Fruit fly (Drosophila melanogaster) whole organism, embryonic: ENCODE data around the gene Atx-1.

Experiments used
- Abd-B ChIP-seq: fragments of 200-800 bp; sonication (Bioruptor generic); optimal IDR thresholded peaks from 2 replicates; lab custom pipeline; 2018; ENCODE audit warnings: missing biosample characterization, mild to moderate bottlenecking, missing genetic modification characterization, moderate library complexity
- B-H1 ChIP-seq: fragments of 200-800 bp; sonication (Bioruptor generic); IDR thresholded peaks from 3 replicates; pipeline ENCODE4 v1.3.6; 2022; ENCODE audit warnings: missing biosample characterization, missing genetic modification characterization
- CG1024 ChIP-seq: fragments of 200-800 bp; sonication (Bioruptor generic); IDR thresholded peaks from 2 replicates; pipeline ENCODE4 v1.3.6; 2022; ENCODE audit warnings: missing biosample characterization, missing genetic modification characterization
- CG10462 ChIP-seq: fragments of 200-800 bp; sonication (Bioruptor generic); optimal IDR thresholded peaks from 2 replicates; lab custom pipeline; 2016; ENCODE audit warnings: missing biosample characterization, missing genetic modification characterization
- CG11560 ChIP-seq: fragments of 200-800 bp; sonication (Bioruptor generic); IDR thresholded peaks from 3 replicates; pipeline ENCODE4 v1.3.6; 2022; ENCODE audit warnings: missing biosample characterization, missing genetic modification characterization
- CG12155 ChIP-seq: fragments of 200-800 bp; sonication (Bioruptor generic); optimal IDR thresholded peaks from 3 replicates; lab custom pipeline; 2016; ENCODE audit warnings: missing biosample characterization, missing genetic modification characterization
- CG12769 ChIP-seq: fragments of 200-800 bp; sonication (Bioruptor generic); optimal IDR thresholded peaks from 2 replicates; lab custom pipeline; 2019; ENCODE audit warnings: missing biosample characterization, mild to moderate bottlenecking, missing genetic modification characterization, moderate library complexity
- CG14710 ChIP-seq: fragments of 200-800 bp; sonication (Bioruptor generic); optimal IDR thresholded peaks from 3 replicates; lab custom pipeline; 2019; ENCODE audit warnings: missing biosample characterization, mild to moderate bottlenecking, missing genetic modification characterization, moderate library complexity
- CG15514 ChIP-seq: fragments of 200-800 bp; sonication (Bioruptor generic); optimal IDR thresholded peaks from 3 replicates; lab custom pipeline; 2017; ENCODE audit warnings: missing biosample characterization, missing genetic modification characterization, mild to moderate bottlenecking, moderate library complexity, missing genetic modification reagents
- CG16815 ChIP-seq: fragments of 200-800 bp; sonication (Bioruptor generic); optimal IDR thresholded peaks from 3 replicates; lab custom pipeline; 2017; ENCODE audit warnings: missing biosample characterization, mild to moderate bottlenecking, missing genetic modification characterization
- CG17328 ChIP-seq: fragments of 200-800 bp; sonication (Bioruptor generic); IDR thresholded peaks from 2 replicates; pipeline ENCODE4 v1.3.6; 2022; ENCODE audit warnings: missing biosample characterization, missing genetic modification characterization
- CG34376 ChIP-seq: fragments of 200-800 bp; sonication (Bioruptor generic); optimal IDR thresholded peaks from 2 replicates; lab custom pipeline; 2018; ENCODE audit warnings: missing biosample characterization, mild to moderate bottlenecking, missing genetic modification characterization
- CG4707 ChIP-seq: fragments of 200-800 bp; sonication (Bioruptor generic); optimal IDR thresholded peaks from 2 replicates; lab custom pipeline; 2018; ENCODE audit warnings: missing biosample characterization, mild to moderate bottlenecking, missing genetic modification characterization, moderate library complexity
- CG6175 ChIP-seq: fragments of 200-800 bp; sonication (Bioruptor generic); IDR thresholded peaks from 3 replicates; pipeline ENCODE4 v1.3.6; 2022; ENCODE audit warnings: missing biosample characterization, missing genetic modification characterization
- CG6689 ChIP-seq: fragments of 200-800 bp; sonication (Bioruptor generic); IDR thresholded peaks from 2 replicates; pipeline ENCODE4 v1.3.6; 2022; ENCODE audit warnings: missing biosample characterization, missing genetic modification characterization
- CG6813 ChIP-seq: fragments of 200-800 bp; sonication (Bioruptor generic); optimal IDR thresholded peaks from 2 replicates; lab custom pipeline; 2017; ENCODE audit warnings: missing biosample characterization, missing genetic modification characterization, mild to moderate bottlenecking, moderate library complexity, missing genetic modification reagents
- CG8944 ChIP-seq: fragments of 200-800 bp; sonication (Bioruptor generic); optimal IDR thresholded peaks from 3 replicates; lab custom pipeline; 2016; ENCODE audit warnings: missing biosample characterization, missing genetic modification characterization
- CG9876 ChIP-seq: fragments of 200-800 bp; sonication (Bioruptor generic); optimal IDR thresholded peaks from 2 replicates; lab custom pipeline; 2016; ENCODE audit warnings: missing biosample characterization, missing genetic modification characterization
- CkIIα-i1 ChIP-seq: fragments of 200-800 bp; sonication (Bioruptor generic); IDR thresholded peaks from 2 replicates; pipeline ENCODE4 v1.3.6; 2022; ENCODE audit warnings: missing biosample characterization, missing genetic modification characterization
- Dad ChIP-seq: fragments of 200-800 bp; sonication (Bioruptor generic); optimal IDR thresholded peaks from 3 replicates; lab custom pipeline; 2016; ENCODE audit warnings: missing biosample characterization, missing genetic modification characterization
- Dfd ChIP-seq, 2 experiments: fragments of >200 bp; optimal IDR thresholded peaks; 2 replicates each; lab custom pipeline; 2017; ENCODE audit warnings: missing biosample characterization in 2 of 2, missing genetic modification characterization in 2 of 2
- Drgx ChIP-seq: fragments of 200-800 bp; sonication (Bioruptor generic); IDR thresholded peaks from 2 replicates; pipeline ENCODE4 v1.3.6; 2022; ENCODE audit warnings: missing biosample characterization, missing genetic modification characterization
- Fer2 ChIP-seq: fragments of 200-800 bp; sonication (Bioruptor generic); optimal IDR thresholded peaks from 2 replicates; lab custom pipeline; 2018; ENCODE audit warnings: missing biosample characterization, mild to moderate bottlenecking, missing genetic modification characterization, moderate library complexity
- Gsc ChIP-seq: fragments of 200-800 bp; sonication (Bioruptor generic); IDR thresholded peaks from 2 replicates; pipeline ENCODE4 v1.3.6; 2022; ENCODE audit warnings: missing biosample characterization, missing genetic modification characterization
- HLH3B ChIP-seq: fragments of 200-800 bp; sonication (Bioruptor generic); IDR thresholded peaks from 2 replicates; pipeline ENCODE4 v1.3.6; 2022; ENCODE audit warnings: missing biosample characterization, missing genetic modification characterization
- Hr39 ChIP-seq: fragments of >200 bp; optimal IDR thresholded peaks from 2 replicates; lab custom pipeline; 2017
- Hsf ChIP-seq: fragments of 200-800 bp; sonication (Bioruptor generic); optimal IDR thresholded peaks from 3 replicates; lab custom pipeline; 2016; ENCODE audit warnings: missing biosample characterization, missing genetic modification characterization
- Mad ChIP-seq: fragments of 200-800 bp; sonication (Bioruptor generic); optimal IDR thresholded peaks from 2 replicates; lab custom pipeline; 2016; ENCODE audit warnings: missing biosample characterization, missing genetic modification characterization
- Nf-YA ChIP-seq: fragments of 200-800 bp; sonication (Bioruptor generic); IDR thresholded peaks from 2 replicates; pipeline ENCODE4 v1.3.6; 2022; ENCODE audit warnings: missing biosample characterization, missing genetic modification characterization
- Oaz ChIP-seq: fragments of 200-800 bp; sonication (Bioruptor generic); IDR thresholded peaks from 2 replicates; pipeline ENCODE4 v1.3.6; 2022; ENCODE audit warnings: missing biosample characterization, missing genetic modification characterization
- Optix ChIP-seq: fragments of 200-800 bp; sonication (Bioruptor generic); IDR thresholded peaks from 3 replicates; pipeline ENCODE4 v1.3.6; 2022; ENCODE audit warnings: missing biosample characterization, missing genetic modification characterization
- Sox100B ChIP-seq: fragments of 200-800 bp; sonication (Bioruptor generic); optimal IDR thresholded peaks from 3 replicates; lab custom pipeline; 2018; ENCODE audit warnings: missing biosample characterization, mild to moderate bottlenecking, missing genetic modification characterization
- Trl ChIP-seq, 3 experiments: fragments of >200 bp in 2 of 3; fragments of 200-800 bp in 1 of 3; sonication (Bioruptor generic) in 1 of 3; optimal IDR thresholded peaks; 2 replicates in 1 of 3; 3 replicates in 2 of 3; lab custom pipeline; 2016 to 2017; ENCODE audit warnings: missing biosample characterization in 1 of 3, missing genetic modification characterization in 1 of 3
- ara ChIP-seq: fragments of 200-800 bp; sonication (Bioruptor generic); IDR thresholded peaks from 2 replicates; pipeline ENCODE4 v1.3.6; 2022; ENCODE audit warnings: missing biosample characterization, missing genetic modification characterization
- croc ChIP-seq: fragments of 200-800 bp; sonication (Bioruptor generic); conservative IDR thresholded peaks from 3 replicates; pipeline ENCODE4 v1.3.6; 2022; ENCODE audit warnings: missing biosample characterization, missing genetic modification characterization
- cwo ChIP-seq: fragments of 200-800 bp; sonication (Bioruptor generic); optimal IDR thresholded peaks from 3 replicates; lab custom pipeline; 2017; ENCODE audit warnings: missing biosample characterization, missing genetic modification characterization, mild to moderate bottlenecking, moderate library complexity, missing genetic modification reagents
- dmrt99B ChIP-seq: fragments of 200-800 bp; sonication (Bioruptor generic); optimal IDR thresholded peaks from 2 replicates; lab custom pipeline; 2018; ENCODE audit warnings: missing biosample characterization, mild to moderate bottlenecking, missing genetic modification characterization, moderate library complexity
- dysf ChIP-seq: fragments of 200-800 bp; sonication (Bioruptor generic); IDR thresholded peaks from 3 replicates; pipeline ENCODE4 v1.3.6; 2022; ENCODE audit warnings: missing biosample characterization, missing genetic modification characterization
- en ChIP-seq: fragments of 200-800 bp; sonication (Bioruptor generic); optimal IDR thresholded peaks from 2 replicates; lab custom pipeline; 2016; ENCODE audit warnings: missing biosample characterization, missing genetic modification characterization
- gem ChIP-seq: fragments of 200-800 bp; sonication (Bioruptor generic); optimal IDR thresholded peaks from 2 replicates; lab custom pipeline; 2019; ENCODE audit warnings: missing biosample characterization, mild to moderate bottlenecking, missing genetic modification characterization, moderate library complexity
- nmo ChIP-seq: fragments of 200-800 bp; sonication (Bioruptor generic); optimal IDR thresholded peaks from 2 replicates; lab custom pipeline; 2018; ENCODE audit warnings: missing biosample characterization, mild to moderate bottlenecking, missing genetic modification characterization, moderate library complexity
- odd ChIP-seq: fragments of 200-800 bp; sonication (Bioruptor generic); optimal IDR thresholded peaks from 2 replicates; lab custom pipeline; 2017; ENCODE audit warnings: missing biosample characterization, mild to moderate bottlenecking, missing genetic modification characterization
- otp ChIP-seq: fragments of 200-800 bp; sonication (Bioruptor generic); IDR thresholded peaks from 3 replicates; pipeline ENCODE4, ENCODE4 v1.3.6; 2022; ENCODE audit warnings: missing biosample characterization, missing genetic modification characterization
- pfk ChIP-seq: fragments of 200-800 bp; sonication (Bioruptor generic); optimal IDR thresholded peaks from 2 replicates; lab custom pipeline; 2018; ENCODE audit warnings: missing biosample characterization, mild to moderate bottlenecking, missing genetic modification characterization, moderate library complexity
- pho ChIP-seq: fragments of 200-800 bp; sonication (Bioruptor generic); optimal IDR thresholded peaks from 2 replicates; lab custom pipeline; 2016; ENCODE audit warnings: missing biosample characterization, missing genetic modification characterization
- phol ChIP-seq: fragments of 200-800 bp; sonication (Bioruptor generic); optimal IDR thresholded peaks from 3 replicates; lab custom pipeline; 2018; ENCODE audit warnings: missing biosample characterization, mild to moderate bottlenecking, missing genetic modification characterization, moderate library complexity
- row ChIP-seq: fragments of 200-800 bp; sonication (Bioruptor generic); IDR thresholded peaks from 3 replicates; pipeline ENCODE4 v1.3.6; 2022; ENCODE audit warnings: missing biosample characterization, missing genetic modification characterization
- sim ChIP-seq: fragments of 200-800 bp; sonication (Bioruptor generic); IDR thresholded peaks from 2 replicates; pipeline ENCODE4 v1.3.6; 2022; ENCODE audit warnings: missing biosample characterization, missing genetic modification characterization
- sr ChIP-seq: fragments of 200-800 bp; sonication (Bioruptor generic); IDR thresholded peaks from 3 replicates; pipeline ENCODE4 v1.3.6; 2022; ENCODE audit warnings: missing biosample characterization, missing genetic modification characterization
- zen2 ChIP-seq: fragments of 200-800 bp; sonication (Bioruptor generic); IDR thresholded peaks from 3 replicates; pipeline ENCODE4 v1.3.6; 2022; ENCODE audit warnings: missing biosample characterization, missing genetic modification characterization; ENCODE audit not compliant: partially characterized antibody
- zf30C ChIP-seq: fragments of 200-800 bp; sonication (Bioruptor generic); optimal IDR thresholded peaks from 3 replicates; lab custom pipeline; 2018; ENCODE audit warnings: missing biosample characterization, mild to moderate bottlenecking, missing genetic modification characterization

Gene Atx-1

DNA sequence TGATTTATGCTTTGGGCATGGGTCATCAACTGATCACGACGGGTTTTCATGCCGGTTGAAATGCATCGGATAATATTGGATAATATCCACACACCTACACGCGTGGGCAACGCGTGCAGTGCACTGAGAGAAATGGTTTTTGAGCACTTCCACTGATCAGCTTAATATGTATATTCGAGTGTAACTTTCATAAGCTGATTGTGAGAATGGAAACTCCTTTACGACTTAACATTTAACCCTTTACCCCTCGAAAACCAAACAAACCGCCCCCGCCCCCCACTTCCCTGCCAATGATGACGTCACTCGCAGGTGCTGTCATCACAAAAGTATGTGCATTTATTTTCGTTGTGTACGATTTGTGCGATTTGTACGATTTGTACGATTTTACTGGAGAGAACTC, 28.2 kb upstream of the Atx-1 start (continued):
- TF ChIP-seq Fer2 (tag; lab: Kevin White, UChicago), result no peak
- TF ChIP-seq CG8944 (GFP tag; lab: Kevin White, UChicago), result no peak
- TF ChIP-seq Mad (GFP tag; lab: Kevin White, UChicago), result no peak
- TF ChIP-seq phol (tag; lab: Kevin White, UChicago), result peak; percentile 30
- TF ChIP-seq ara, result no peak
- no peak for TF ChIP-seq CG6813 (GFP tag; lab: Kevin White, UChicago)
- TF ChIP-seq odd (GFP tag; lab: Kevin White, UChicago), result no peak
- TF ChIP-seq zen2 (GFP tag; lab: Robert Waterston, UW), result no peak
- no peak for TF ChIP-seq Sox100B (GFP tag; lab: Kevin White, UChicago)
- TF ChIP-seq CG16815 (GFP tag; lab: Kevin White, UChicago), result no peak
- 0 out of 2 replicates have a peak, but pooled peaks have one; percentile 21 for TF ChIP-seq Drgx
- TF ChIP-seq cwo, result no peak
- TF ChIP-seq CG34376 (GFP tag; lab: Kevin White, UChicago), result no peak
- peak; percentile 28 for TF ChIP-seq CG6689
- no peak for TF ChIP-seq Trl (optimal IDR thresholded peaks at IDR 0.05; lab: Kevin White, UChicago)
- TF ChIP-seq Trl (GFP tag; optimal IDR thresholded peaks at IDR 0.05; lab: Kevin White, UChicago), result no peak
- no peak for TF ChIP-seq Gsc (GFP tag; lab: Robert Waterston, UW)
- TF ChIP-seq en (GFP tag; lab: Kevin White, UChicago), result no peak
- TF ChIP-seq HLH3B, result 0 out of 2 replicates have a peak, but pooled peaks have one; percentile 19
- TF ChIP-seq sim (GFP tag; lab: Robert Waterston, UW), result no peak
- TF ChIP-seq otp (GFP tag; lab: Robert Waterston, UW), result 0 out of 3 replicates have a peak, but pooled peaks have one; percentile 29
- no peak for TF ChIP-seq Oaz (GFP tag; lab: Robert Waterston, UW)
- TF ChIP-seq Abd-B (GFP tag; lab: Kevin White, UChicago), result peak; percentile 20
- peak; percentile 79 for TF ChIP-seq sr (GFP tag; lab: Robert Waterston, UW)
- 0 out of 2 replicates have a peak, but pooled peaks have one; percentile 31 for TF ChIP-seq CG17328 (GFP tag; lab: Robert Waterston, UW)
- no peak for TF ChIP-seq Nf-YA (GFP tag; lab: Robert Waterston, UW)
- TF ChIP-seq CG15514 (GFP tag; lab: Kevin White, UChicago), result no peak
- TF ChIP-seq pho (GFP tag; lab: Kevin White, UChicago), result no peak
- TF ChIP-seq Optix (GFP tag; lab: Robert Waterston, UW), result 0 out of 3 replicates have a peak, but pooled peaks have one; percentile 36
- TF ChIP-seq Hr39 (lab: Kevin White, UChicago), result no peak
- TF ChIP-seq Dad (GFP tag; lab: Kevin White, UChicago), result no peak
- no peak for TF ChIP-seq Hsf (GFP tag; lab: Kevin White, UChicago)
- no peak for TF ChIP-seq CG11560
- no peak for TF ChIP-seq CG4707 (GFP tag; lab: Kevin White, UChicago)
- no peak for TF ChIP-seq CG9876 (GFP tag; lab: Kevin White, UChicago)
- no peak for TF ChIP-seq zf30C (GFP tag; lab: Kevin White, UChicago)
- peak; percentile 15 for TF ChIP-seq gem (tag; lab: Kevin White, UChicago)
- no peak for TF ChIP-seq CG1024
- TF ChIP-seq Dfd (GFP tag; optimal IDR thresholded peaks at IDR 0.05; lab: Kevin White, UChicago), result no peak
- TF ChIP-seq B-H1, result peak; percentile 13; the same call in 1 of the 3 replicates
- no peak for TF ChIP-seq CG12155 (GFP tag; lab: Kevin White, UChicago)
- no peak for TF ChIP-seq CG14710
- peak; percentile 35; the same call in 1 of the 3 replicates for TF ChIP-seq row (GFP tag; lab: Robert Waterston, UW)
- 0 out of 3 replicates have a peak, but pooled peaks have one; percentile 18 for TF ChIP-seq dysf
- no peak for TF ChIP-seq CG12769 (tag; lab: Kevin White, UChicago)
- TF ChIP-seq CkIIα-i1 (GFP tag; lab: Robert Waterston, UW), result no peak
- TF ChIP-seq croc, result no peak
- no peak for TF ChIP-seq pfk (GFP tag; lab: Kevin White, UChicago)
- TF ChIP-seq dmrt99B (tag; lab: Kevin White, UChicago), result peak; percentile 49
- TF ChIP-seq CG10462 (GFP tag; lab: Kevin White, UChicago), result no peak
- TF ChIP-seq nmo (GFP tag; lab: Kevin White, UChicago), result peak; percentile 2
- TF ChIP-seq CG6175 (GFP tag; lab: Robert Waterston, UW), result no peak
